Fruit fly (Drosophila melanogaster) whole organism, embryonic: Measurements from ENCODE around the gene MBD-like.

Source experiments
- Abd-B ChIP-seq: fragments of 200-800 bp; sonication (Bioruptor generic); optimal IDR thresholded peaks from 2 replicates; lab custom pipeline; 2018; ENCODE audit warnings: missing biosample characterization, mild to moderate bottlenecking, missing genetic modification characterization, moderate library complexity
- Bgb ChIP-seq: fragments of 200-800 bp; sonication (Bioruptor generic); IDR thresholded peaks from 2 replicates; pipeline ENCODE4 v1.3.6; 2022; ENCODE audit warnings: missing biosample characterization, missing genetic modification characterization; ENCODE audit not compliant: partially characterized antibody
- C15 ChIP-seq: fragments of 200-800 bp; sonication (Bioruptor generic); IDR thresholded peaks from 3 replicates; pipeline ENCODE4 v1.3.6; 2022; ENCODE audit warnings: missing biosample characterization, missing genetic modification characterization
- CG11695 ChIP-seq: fragments of 200-800 bp; sonication (Bioruptor generic); IDR thresholded peaks from 3 replicates; pipeline ENCODE4 v1.3.6; 2022; ENCODE audit warnings: missing biosample characterization, missing genetic modification characterization
- CG12071 ChIP-seq: fragments of 200-800 bp; sonication (Bioruptor generic); optimal IDR thresholded peaks from 3 replicates; lab custom pipeline; 2018; ENCODE audit warnings: missing biosample characterization, mild to moderate bottlenecking, missing genetic modification characterization
- CG15269 ChIP-seq: fragments of 200-800 bp; sonication (Bioruptor generic); optimal IDR thresholded peaks from 2 replicates; lab custom pipeline; 2018; ENCODE audit warnings: missing biosample characterization, mild to moderate bottlenecking, missing genetic modification characterization, moderate library complexity
- CG17802 ChIP-seq: fragments of 200-800 bp; sonication (Bioruptor generic); optimal IDR thresholded peaks from 2 replicates; lab custom pipeline; 2018; ENCODE audit warnings: missing biosample characterization, mild to moderate bottlenecking, missing genetic modification characterization, moderate library complexity
- CG18764 ChIP-seq: fragments of 200-800 bp; sonication (Bioruptor generic); optimal IDR thresholded peaks from 3 replicates; lab custom pipeline; 2016; ENCODE audit warnings: missing biosample characterization, missing genetic modification characterization
- CG3281 ChIP-seq: fragments of 200-800 bp; sonication (Bioruptor generic); optimal IDR thresholded peaks from 3 replicates; lab custom pipeline; 2017; ENCODE audit warnings: missing biosample characterization, mild to moderate bottlenecking, missing genetic modification characterization
- CG34422 ChIP-seq: fragments of 200-800 bp; sonication (Bioruptor generic); IDR thresholded peaks from 3 replicates; pipeline ENCODE4 v1.3.6; 2022; ENCODE audit warnings: missing biosample characterization, missing genetic modification characterization
- CG3995 ChIP-seq: fragments of 200-800 bp; sonication (Bioruptor generic); optimal IDR thresholded peaks from 3 replicates; lab custom pipeline; 2016; ENCODE audit warnings: missing biosample characterization, missing genetic modification characterization
- CG4424 ChIP-seq: fragments of 200-800 bp; sonication (Bioruptor generic); optimal IDR thresholded peaks from 3 replicates; lab custom pipeline; 2016; ENCODE audit warnings: missing biosample characterization, missing genetic modification characterization
- CG6689 ChIP-seq: fragments of 200-800 bp; sonication (Bioruptor generic); IDR thresholded peaks from 2 replicates; pipeline ENCODE4 v1.3.6; 2022; ENCODE audit warnings: missing biosample characterization, missing genetic modification characterization
- CG8765 ChIP-seq: fragments of 200-800 bp; sonication (Bioruptor generic); IDR thresholded peaks from 2 replicates; pipeline ENCODE4 v1.3.6; 2022; ENCODE audit warnings: missing biosample characterization, missing genetic modification characterization
- Dbx ChIP-seq: fragments of 200-800 bp; sonication (Bioruptor generic); IDR thresholded peaks from 3 replicates; pipeline ENCODE4 v1.3.6; 2022; ENCODE audit warnings: missing biosample characterization, missing genetic modification characterization
- Dfd ChIP-seq, 2 experiments: fragments of >200 bp; optimal IDR thresholded peaks; 2 replicates each; lab custom pipeline; 2017; ENCODE audit warnings: missing biosample characterization in 2 of 2, missing genetic modification characterization in 2 of 2
- Doc2 ChIP-seq: fragments of 200-800 bp; sonication (Bioruptor generic); IDR thresholded peaks from 2 replicates; pipeline ENCODE4 v1.3.6; 2022; ENCODE audit warnings: missing biosample characterization, missing genetic modification characterization
- Eip74EF ChIP-seq, 2 experiments: fragments of 200-800 bp in 1 of 2; fragments of >200 bp in 1 of 2; sonication (Bioruptor generic) in 1 of 2; optimal IDR thresholded peaks; 2 replicates each; lab custom pipeline; 2017 to 2019; ENCODE audit warnings: missing biosample characterization in 2 of 2, missing genetic modification characterization in 2 of 2, mild to moderate bottlenecking in 1 of 2, moderate library complexity in 1 of 2
- Elba2 ChIP-seq: fragments of 200-800 bp; sonication (Bioruptor generic); optimal IDR thresholded peaks from 3 replicates; lab custom pipeline; 2016; ENCODE audit warnings: missing biosample characterization, missing genetic modification characterization
- Hand ChIP-seq: fragments of 200-800 bp; sonication (Bioruptor generic); optimal IDR thresholded peaks from 2 replicates; lab custom pipeline; 2017; ENCODE audit warnings: mild to moderate bottlenecking, missing biosample characterization, missing genetic modification reagents, missing genetic modification characterization
- Hey ChIP-seq: fragments of 200-800 bp; sonication (Bioruptor generic); optimal IDR thresholded peaks from 3 replicates; lab custom pipeline; 2018; ENCODE audit warnings: missing biosample characterization, mild to moderate bottlenecking, missing genetic modification characterization
- HmgD ChIP-seq: fragments of 200-800 bp; sonication (Bioruptor generic); optimal IDR thresholded peaks from 3 replicates; lab custom pipeline; 2016; ENCODE audit warnings: missing biosample characterization, missing genetic modification characterization
- Lim3 ChIP-seq: fragments of 200-800 bp; sonication (Bioruptor generic); IDR thresholded peaks from 2 replicates; pipeline ENCODE4 v1.3.6; 2022; ENCODE audit warnings: missing biosample characterization, missing genetic modification characterization
- Neu2 ChIP-seq: fragments of 200-800 bp; sonication (Bioruptor generic); optimal IDR thresholded peaks from 3 replicates; lab custom pipeline; 2016; ENCODE audit warnings: missing biosample characterization, missing genetic modification characterization, borderline replicate concordance
- Pdp1 ChIP-seq, 2 experiments: fragments of 200-800 bp; sonication (Bioruptor generic); optimal IDR thresholded peaks; 3 replicates each; lab custom pipeline; 2016; ENCODE audit warnings: missing biosample characterization in 2 of 2, missing genetic modification characterization in 2 of 2, mild to moderate bottlenecking in 1 of 2, moderate library complexity in 1 of 2
- Scr ChIP-seq: fragments of 200-800 bp; sonication (Bioruptor generic); IDR thresholded peaks from 2 replicates; pipeline ENCODE4 v1.3.6; 2022; ENCODE audit warnings: missing biosample characterization, missing genetic modification characterization; ENCODE audit not compliant: partially characterized antibody
- Sin3A ChIP-seq: fragments of >200 bp; optimal IDR thresholded peaks from 2 replicates; lab custom pipeline; 2018
- Taf1 ChIP-seq: fragments of 200-800 bp; sonication (Bioruptor generic); IDR thresholded peaks from 2 replicates; pipeline ENCODE4 v1.3.6; 2022; ENCODE audit warnings: missing biosample characterization, missing genetic modification characterization
- Trl ChIP-seq, 3 experiments: fragments of >200 bp in 2 of 3; fragments of 200-800 bp in 1 of 3; sonication (Bioruptor generic) in 1 of 3; optimal IDR thresholded peaks; 2 replicates in 1 of 3; 3 replicates in 2 of 3; lab custom pipeline; 2016 to 2017; ENCODE audit warnings: missing biosample characterization in 1 of 3, missing genetic modification characterization in 1 of 3
- Xbp1 ChIP-seq: fragments of 200-800 bp; sonication (Bioruptor generic); optimal IDR thresholded peaks from 3 replicates; lab custom pipeline; 2016; ENCODE audit warnings: missing biosample characterization, mild to moderate bottlenecking, missing genetic modification characterization
- ac ChIP-seq: fragments of 200-800 bp; sonication (Bioruptor generic); optimal IDR thresholded peaks from 3 replicates; lab custom pipeline; 2017; ENCODE audit warnings: missing biosample characterization, mild to moderate bottlenecking, missing genetic modification characterization
- ara ChIP-seq: fragments of 200-800 bp; sonication (Bioruptor generic); IDR thresholded peaks from 2 replicates; pipeline ENCODE4 v1.3.6; 2022; ENCODE audit warnings: missing biosample characterization, missing genetic modification characterization
- cas ChIP-seq: fragments of 200-800 bp; sonication (Bioruptor generic); IDR thresholded peaks from 2 replicates; pipeline ENCODE4 v1.3.6; 2022; ENCODE audit warnings: missing biosample characterization, missing genetic modification characterization
- cato ChIP-seq: fragments of 200-800 bp; sonication (Bioruptor generic); optimal IDR thresholded peaks from 2 replicates; lab custom pipeline; 2016; ENCODE audit warnings: missing biosample characterization, missing genetic modification characterization, borderline replicate concordance
- disco-r ChIP-seq: fragments of 200-800 bp; sonication (Bioruptor generic); optimal IDR thresholded peaks from 2 replicates; lab custom pipeline; 2016; ENCODE audit warnings: missing biosample characterization, missing genetic modification characterization
- dpn ChIP-seq, 2 experiments: fragments of 200-800 bp; sonication (Bioruptor generic); optimal IDR thresholded peaks; 3 replicates each; lab custom pipeline; 2016; ENCODE audit warnings: missing biosample characterization in 2 of 2, missing genetic modification characterization in 2 of 2
- ewg ChIP-seq: fragments of 200-800 bp; sonication (Bioruptor generic); optimal IDR thresholded peaks from 3 replicates; lab custom pipeline; 2017; ENCODE audit warnings: mild to moderate bottlenecking, missing biosample characterization, missing genetic modification reagents, missing genetic modification characterization
- eyg ChIP-seq: fragments of 200-800 bp; sonication (Bioruptor generic); optimal IDR thresholded peaks from 3 replicates; lab custom pipeline; 2016; ENCODE audit warnings: missing biosample characterization, missing genetic modification characterization
- fu2 ChIP-seq: fragments of 200-800 bp; sonication (Bioruptor generic); optimal IDR thresholded peaks from 2 replicates; lab custom pipeline; 2016; ENCODE audit warnings: missing biosample characterization, missing genetic modification characterization
- lab ChIP-seq: fragments of 200-800 bp; sonication (Bioruptor generic); optimal IDR thresholded peaks from 3 replicates; lab custom pipeline; 2017; ENCODE audit warnings: missing biosample characterization, missing genetic modification characterization, mild to moderate bottlenecking, moderate library complexity, missing genetic modification reagents
- lilli ChIP-seq: fragments of 200-800 bp; sonication (Bioruptor generic); optimal IDR thresholded peaks from 3 replicates; lab custom pipeline; 2016; ENCODE audit warnings: missing biosample characterization, missing genetic modification characterization
- lov ChIP-seq, 2 experiments: fragments of 200-800 bp in 1 of 2; fragments of >200 bp in 1 of 2; sonication (Bioruptor generic) in 1 of 2; IDR thresholded peaks in 1 of 2; optimal IDR thresholded peaks in 1 of 2; 2 replicates in 1 of 2; 3 replicates in 1 of 2; pipeline versions ENCODE4 v1.3.6 to Lab custom; 2017 to 2022; ENCODE audit warnings: missing biosample characterization in 1 of 2, missing genetic modification characterization in 1 of 2
- mam ChIP-seq: fragments of 200-800 bp; sonication (Bioruptor generic); optimal IDR thresholded peaks from 3 replicates; lab custom pipeline; 2016; ENCODE audit warnings: missing biosample characterization, missing genetic modification characterization
- mld ChIP-seq: fragments of 200-800 bp; sonication (Bioruptor generic); IDR thresholded peaks from 3 replicates; pipeline ENCODE4 v1.3.6; 2022; ENCODE audit warnings: missing biosample characterization, missing genetic modification characterization; ENCODE audit not compliant: partially characterized antibody
- org-1 ChIP-seq: fragments of 200-800 bp; sonication (Bioruptor generic); optimal IDR thresholded peaks from 2 replicates; lab custom pipeline; 2017; ENCODE audit warnings: missing biosample characterization, missing genetic modification characterization
- psq ChIP-seq: fragments of 200-800 bp; sonication (Bioruptor generic); optimal IDR thresholded peaks from 2 replicates; lab custom pipeline; 2017; ENCODE audit warnings: missing biosample characterization, missing genetic modification characterization
- repo ChIP-seq: fragments of 200-800 bp; sonication (Bioruptor generic); optimal IDR thresholded peaks from 2 replicates; lab custom pipeline; 2016; ENCODE audit warnings: missing biosample characterization, missing genetic modification characterization
- shn ChIP-seq: fragments of 200-800 bp; sonication (Bioruptor generic); optimal IDR thresholded peaks from 3 replicates; lab custom pipeline; 2016; ENCODE audit warnings: missing biosample characterization, missing genetic modification characterization
- tin ChIP-seq: fragments of 200-800 bp; sonication (Bioruptor generic); optimal IDR thresholded peaks from 3 replicates; lab custom pipeline; 2016; ENCODE audit warnings: missing biosample characterization, missing genetic modification characterization
- unc-4 ChIP-seq: fragments of 200-800 bp; sonication (Bioruptor generic); IDR thresholded peaks from 2 replicates; pipeline ENCODE4 v1.3.6; 2022; ENCODE audit warnings: missing biosample characterization, missing genetic modification characterization; ENCODE audit not compliant: partially characterized antibody

The MBD-like gene

dm6 chr3R:9598099-9598498 lies 38.5 kb downstream of the MBD-like start (continued):
- TF ChIP-seq Hey (tag; lab: Kevin White, UChicago) (no peak), CG12071 (GFP tag; lab: Kevin White, UChicago) (peak; percentile 50), fu2 (GFP tag; lab: Kevin White, UChicago) (no peak), cas (GFP tag; lab: Robert Waterston, UW) (no peak), CG15269 (peak; percentile 13), tin (GFP tag; lab: Kevin White, UChicago) (peak; percentile 64), Xbp1 (GFP tag; lab: Kevin White, UChicago) (peak; percentile 64), repo (GFP tag; lab: Kevin White, UChicago) (no peak), Elba2 (no peak), Lim3 (GFP tag; lab: Robert Waterston, UW) (no peak), Dfd (GFP tag; optimal IDR thresholded peaks at IDR 0.05; lab: Kevin White, UChicago) (no peak), Hand (no peak), C15 (GFP tag; lab: Robert Waterston, UW) (no peak), org-1 (no peak), dpn (GFP tag; optimal IDR thresholded peaks at IDR 0.05; lab: Kevin White, UChicago) (peak in 1 of 2 experiments; percentile 20), CG17802 (tag; lab: Kevin White, UChicago) (peak; percentile 26), mam (GFP tag; lab: Kevin White, UChicago) (no peak), ara (GFP tag; lab: Robert Waterston, UW) (peak; percentile 59; the same call in 1 of the 2 replicates), Doc2 (GFP tag; lab: Robert Waterston, UW) (no peak), Eip74EF (GFP tag; optimal IDR thresholded peaks at IDR 0.05; lab: Kevin White, UChicago) (no peak), mld (GFP tag; lab: Robert Waterston, UW) (no peak), CG11695 (GFP tag; lab: Robert Waterston, UW) (0 out of 3 replicates have a peak, but pooled peaks have one; percentile 12), Abd-B (GFP tag; lab: Kevin White, UChicago) (peak; percentile 38), unc-4 (GFP tag; lab: Robert Waterston, UW) (no peak), Sin3A (lab: Kevin White, UChicago) (no peak), psq (no peak), ac (no peak), shn (GFP tag; lab: Kevin White, UChicago) (no peak), HmgD (no peak), lab (GFP tag; lab: Kevin White, UChicago) (peak; percentile 37), Trl (optimal IDR thresholded peaks at IDR 0.05; lab: Kevin White, UChicago) (no peak), Trl (GFP tag; optimal IDR thresholded peaks at IDR 0.05; lab: Kevin White, UChicago) (peak; percentile 36), cato (GFP tag; lab: Kevin White, UChicago) (no peak), lilli (GFP tag; lab: Kevin White, UChicago) (peak; percentile 47), CG34422 (GFP tag; lab: Robert Waterston, UW) (0 out of 3 replicates have a peak, but pooled peaks have one; percentile 15), CG3995 (GFP tag; lab: Kevin White, UChicago) (no peak), Scr (GFP tag; lab: Robert Waterston, UW) (no peak), eyg (GFP tag; lab: Kevin White, UChicago) (no peak), lov (optimal IDR thresholded peaks at IDR 0.05; lab: Kevin White, UChicago) (no peak), lov (GFP tag; IDR thresholded peaks at IDR 0.05; lab: Robert Waterston, UW) (no peak), CG18764 (peak; percentile 13), CG3281 (peak; percentile 31), Dbx (GFP tag; lab: Robert Waterston, UW) (no peak), CG8765 (GFP tag; lab: Robert Waterston, UW) (no peak; the same call in 1 of the 2 replicates), Neu2 (GFP tag; lab: Kevin White, UChicago) (no peak), CG4424 (peak; percentile 55), Bgb (GFP tag; lab: Robert Waterston, UW) (no peak), CG6689 (GFP tag; lab: Robert Waterston, UW) (peak; percentile 24; the same call in 1 of the 2 replicates), disco-r (GFP tag; lab: Kevin White, UChicago) (no peak), Taf1 (GFP tag; lab: Robert Waterston, UW) (no peak), Pdp1 (GFP tag; optimal IDR thresholded peaks at IDR 0.05; lab: Kevin White, UChicago) (peak in 1 of 2 experiments; percentile 32), ewg (peak; percentile 48)
